Worm (Caenorhabditis elegans) whole organism, L2 larva: Measurements from ENCODE around the gene C17H12.12.

Source experiments
- C34F6.9 ChIP-seq: fragments of 150-350 bp; optimal IDR thresholded peaks from 2 replicates; lab custom pipeline; 2014; ENCODE audit warnings: missing biosample characterization, missing genetic modification characterization
- F13H6.1 ChIP-seq: sonication (generic microtip); optimal IDR thresholded peaks from 2 replicates; lab custom pipeline; 2016; ENCODE audit warnings: missing genetic modification characterization, missing compliant biosample characterization
- R02D3.7 ChIP-seq: fragments of 150-350 bp; optimal IDR thresholded peaks from 2 replicates; lab custom pipeline; 2014; ENCODE audit warnings: missing biosample characterization, missing genetic modification characterization
- Y55F3AM.14 ChIP-seq: fragments of 200-800 bp; sonication (Bioruptor generic); optimal IDR thresholded peaks from 2 replicates; lab custom pipeline; 2018; ENCODE audit warnings: mild to moderate bottlenecking, missing genetic modification characterization, missing compliant biosample characterization
- ZK546.5 ChIP-seq: sonication (generic microtip); optimal IDR thresholded peaks from 2 replicates; lab custom pipeline; 2017; ENCODE audit warnings: missing biosample characterization, missing genetic modification characterization
- alr-1 ChIP-seq: fragments of 150-350 bp; optimal IDR thresholded peaks from 2 replicates; lab custom pipeline; 2014; ENCODE audit warnings: missing biosample characterization, missing genetic modification characterization
- aly-2 ChIP-seq: fragments of 150-350 bp; optimal IDR thresholded peaks from 2 replicates; lab custom pipeline; 2014; ENCODE audit warnings: missing biosample characterization, missing genetic modification characterization
- ama-1 ChIP-seq: fragments of 150-350 bp; optimal IDR thresholded peaks from 2 replicates; lab custom pipeline; 2018; ENCODE audit warnings: inconsistent platforms
- blmp-1 ChIP-seq: sonication (generic microtip); optimal IDR thresholded peaks from 2 replicates; lab custom pipeline; 2017; ENCODE audit warnings: missing genetic modification characterization, mild to moderate bottlenecking, missing compliant biosample characterization, antibody characterized with exemption, moderate library complexity; ENCODE audit not compliant: insufficient read depth
- ceh-16 ChIP-seq: fragments of 150-350 bp; optimal IDR thresholded peaks from 2 replicates; lab custom pipeline; 2014; ENCODE audit warnings: missing biosample characterization, missing genetic modification characterization
- ceh-82 ChIP-seq: fragments of 150-350 bp; optimal IDR thresholded peaks from 2 replicates; lab custom pipeline; 2014; ENCODE audit warnings: missing biosample characterization, missing genetic modification characterization
- crh-2 ChIP-seq: sonication (generic microtip); optimal IDR thresholded peaks from 2 replicates; lab custom pipeline; 2017; ENCODE audit warnings: missing biosample characterization, missing genetic modification characterization
- dmd-4 ChIP-seq: sonication (generic microtip); optimal IDR thresholded peaks from 2 replicates; lab custom pipeline; 2017; ENCODE audit warnings: missing biosample characterization, missing genetic modification characterization
- egl-27 ChIP-seq: sonication (generic microtip); optimal IDR thresholded peaks from 3 replicates; lab custom pipeline; 2017; ENCODE audit warnings: missing biosample characterization, missing genetic modification reagents, missing genetic modification characterization
- elt-1 ChIP-seq: fragments of 150-350 bp; optimal IDR thresholded peaks from 2 replicates; lab custom pipeline; 2014; ENCODE audit warnings: missing biosample characterization, missing genetic modification characterization
- elt-3 ChIP-seq: sonication (generic microtip); optimal IDR thresholded peaks from 2 replicates; lab custom pipeline; 2017; ENCODE audit warnings: missing biosample characterization, missing genetic modification characterization
- fos-1 ChIP-seq: fragments of 150-350 bp; optimal IDR thresholded peaks from 2 replicates; lab custom pipeline; 2014; ENCODE audit warnings: missing biosample characterization, missing genetic modification characterization
- gmeb-1 ChIP-seq: fragments of 150-350 bp; optimal IDR thresholded peaks from 2 replicates; lab custom pipeline; 2014; ENCODE audit warnings: missing biosample characterization, missing genetic modification characterization
- lin-11 ChIP-seq: fragments of 150-350 bp; sonication (generic microtip); optimal IDR thresholded peaks from 2 replicates; lab custom pipeline; 2014; ENCODE audit warnings: missing biosample characterization, missing genetic modification characterization, inconsistent platforms, mixed read lengths
- lin-13 ChIP-seq: fragments of 150-350 bp; optimal IDR thresholded peaks from 2 replicates; lab custom pipeline; 2014; ENCODE audit warnings: missing biosample characterization, missing genetic modification reagents, missing genetic modification characterization
- lin-39 ChIP-seq: fragments of 150-350 bp; optimal IDR thresholded peaks from 2 replicates; lab custom pipeline; 2014; ENCODE audit warnings: missing biosample characterization, missing genetic modification reagents, missing genetic modification characterization
- lsy-2 ChIP-seq, 2 experiments: fragments of 150-350 bp in 1 of 2; sonication (generic microtip) in 1 of 2; optimal IDR thresholded peaks; 2 replicates each; lab custom pipeline; 2014 to 2017; ENCODE audit warnings: missing biosample characterization in 2 of 2, missing genetic modification characterization in 2 of 2
- mab-5 ChIP-seq: fragments of 150-350 bp; optimal IDR thresholded peaks from 2 replicates; lab custom pipeline; 2014; ENCODE audit warnings: missing biosample characterization, missing genetic modification characterization
- mbf-1 ChIP-seq: sonication (generic microtip); optimal IDR thresholded peaks from 2 replicates; lab custom pipeline; 2017; ENCODE audit warnings: missing biosample characterization, missing genetic modification characterization
- mdl-1 ChIP-seq, 2 experiments: fragments of 150-350 bp in 1 of 2; sonication (generic microtip) in 1 of 2; optimal IDR thresholded peaks; 2 replicates each; lab custom pipeline; 2017; ENCODE audit warnings: missing biosample characterization in 2 of 2, missing genetic modification characterization in 2 of 2
- nhr-10 ChIP-seq: sonication (generic microtip); optimal IDR thresholded peaks from 2 replicates; lab custom pipeline; 2017; ENCODE audit warnings: missing biosample characterization, missing genetic modification characterization
- nhr-11 ChIP-seq: fragments of 150-350 bp; optimal IDR thresholded peaks from 2 replicates; lab custom pipeline; 2014; ENCODE audit warnings: missing biosample characterization, missing genetic modification characterization
- nhr-12 ChIP-seq: fragments of 150-350 bp; optimal IDR thresholded peaks from 2 replicates; lab custom pipeline; 2014; ENCODE audit warnings: missing biosample characterization, missing genetic modification characterization
- nhr-129 ChIP-seq: fragments of 150-350 bp; optimal IDR thresholded peaks from 2 replicates; lab custom pipeline; 2014; ENCODE audit warnings: missing biosample characterization, missing genetic modification characterization
- nhr-21 ChIP-seq: fragments of 150-350 bp; optimal IDR thresholded peaks from 2 replicates; lab custom pipeline; 2014; ENCODE audit warnings: missing biosample characterization, missing genetic modification characterization
- nhr-23 ChIP-seq: fragments of 150-350 bp; optimal IDR thresholded peaks from 2 replicates; lab custom pipeline; 2014; ENCODE audit warnings: missing biosample characterization, missing genetic modification reagents, missing genetic modification characterization
- nhr-237 ChIP-seq: fragments of 150-350 bp; optimal IDR thresholded peaks from 2 replicates; lab custom pipeline; 2014; ENCODE audit warnings: missing biosample characterization, missing genetic modification characterization
- nhr-25 ChIP-seq: fragments of 150-350 bp; sonication (generic microtip); optimal IDR thresholded peaks from 3 replicates; lab custom pipeline; 2014; ENCODE audit warnings: missing biosample characterization, missing genetic modification characterization
- nhr-6 ChIP-seq: fragments of 150-350 bp; optimal IDR thresholded peaks from 2 replicates; lab custom pipeline; 2014; ENCODE audit warnings: missing biosample characterization, missing genetic modification characterization
- nhr-77 ChIP-seq: fragments of 150-350 bp; optimal IDR thresholded peaks from 2 replicates; lab custom pipeline; 2014; ENCODE audit warnings: missing biosample characterization, missing genetic modification characterization
- peb-1 ChIP-seq: fragments of 150-350 bp; optimal IDR thresholded peaks from 2 replicates; lab custom pipeline; 2014; ENCODE audit warnings: missing biosample characterization, missing genetic modification characterization
- sem-4 ChIP-seq: fragments of 150-350 bp; optimal IDR thresholded peaks from 2 replicates; lab custom pipeline; 2014; ENCODE audit warnings: missing biosample characterization, missing genetic modification reagents, missing genetic modification characterization
- skn-1 ChIP-seq: sonication (generic microtip); optimal IDR thresholded peaks from 2 replicates; lab custom pipeline; 2017; ENCODE audit warnings: missing biosample characterization, missing genetic modification characterization
- sma-3 ChIP-seq: sonication (generic microtip); optimal IDR thresholded peaks from 2 replicates; lab custom pipeline; 2016; ENCODE audit warnings: missing genetic modification reagents, missing genetic modification characterization, missing compliant biosample characterization
- sma-9 ChIP-seq, 2 experiments: fragments of 150-350 bp in 1 of 2; sonication (generic microtip) in 1 of 2; optimal IDR thresholded peaks; 2 replicates each; lab custom pipeline; 2014 to 2016; ENCODE audit warnings: missing genetic modification characterization in 2 of 2, mild to moderate bottlenecking in 1 of 2, missing biosample characterization in 1 of 2, missing compliant biosample characterization in 1 of 2, missing genetic modification reagents in 1 of 2, moderate library complexity in 1 of 2
- snpc-4 ChIP-seq: fragments of 150-350 bp; optimal IDR thresholded peaks from 2 replicates; lab custom pipeline; 2014; ENCODE audit warnings: missing biosample characterization, missing genetic modification characterization
- unc-39 ChIP-seq: fragments of 150-350 bp; optimal IDR thresholded peaks from 2 replicates; lab custom pipeline; 2014; ENCODE audit warnings: missing biosample characterization, missing genetic modification characterization
- unc-55 ChIP-seq: fragments of 150-350 bp; sonication (generic microtip); optimal IDR thresholded peaks from 3 replicates; lab custom pipeline; 2014; ENCODE audit warnings: missing biosample characterization, missing genetic modification reagents, missing genetic modification characterization
- unc-62 ChIP-seq: fragments of 150-350 bp; optimal IDR thresholded peaks from 2 replicates; lab custom pipeline; 2014; ENCODE audit warnings: missing biosample characterization, missing genetic modification reagents, missing genetic modification characterization
- zag-1 ChIP-seq: fragments of 150-350 bp; optimal IDR thresholded peaks from 2 replicates; lab custom pipeline; 2014; ENCODE audit warnings: missing biosample characterization, missing genetic modification characterization
- ztf-1 ChIP-seq: fragments of 200-800 bp; sonication (Bioruptor generic); conservative IDR thresholded peaks from 2 replicates; pipeline ENCODE4 v1.3.6; 2022; ENCODE audit warnings: missing genetic modification characterization, missing compliant biosample characterization
- ztf-4 ChIP-seq: fragments of 150-350 bp; optimal IDR thresholded peaks from 2 replicates; lab custom pipeline; 2014; ENCODE audit warnings: missing biosample characterization, missing genetic modification characterization

C17H12.12 gene

DNA sequence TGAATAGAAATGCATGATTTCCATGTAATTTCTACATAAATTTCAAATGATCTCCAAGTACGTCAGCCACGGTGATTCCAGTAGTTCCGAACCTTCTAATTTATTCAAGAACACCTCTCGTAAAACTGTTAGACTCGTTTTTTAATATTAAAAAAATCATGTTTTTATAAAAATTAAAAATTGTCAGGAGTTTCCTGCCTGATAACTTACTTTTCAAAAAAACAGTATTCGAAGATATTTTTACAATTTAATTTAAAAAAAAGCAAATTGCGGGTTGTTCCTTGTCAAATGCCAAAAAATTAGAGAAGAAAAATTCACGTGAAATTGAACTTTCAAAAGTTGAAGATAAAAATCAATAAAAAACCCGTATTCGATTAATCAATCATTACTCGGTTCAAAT lies at the start of gene C17H12.12, which contains the start of gene C17H12.3:
Gene C17H12.12 (plus strand): TSS at position 396 of the 400 bp plus-strand sequence.
Gene C17H12.3 (minus strand): TSS at position 101 of the 400 bp plus-strand sequence.
- TF ChIP-seq aly-2 (tag; lab: Kevin White, UChicago): no peak
- no peak for TF ChIP-seq egl-27 (tag; lab: Kevin White, UChicago)
- TF ChIP-seq alr-1 (tag; lab: Kevin White, UChicago): no peak
- TF ChIP-seq nhr-23 (tag; lab: Kevin White, UChicago): no peak
- TF ChIP-seq R02D3.7: no peak
- no peak for TF ChIP-seq skn-1 (tag; lab: Kevin White, UChicago)
- no peak for TF ChIP-seq nhr-21 (tag; lab: Kevin White, UChicago)
- TF ChIP-seq unc-39 (tag; lab: Kevin White, UChicago): no peak
- TF ChIP-seq dmd-4 (tag; lab: Kevin White, UChicago): no peak
- TF ChIP-seq peb-1 (tag; lab: Kevin White, UChicago): no peak
- no peak for TF ChIP-seq ceh-16 (tag; lab: Kevin White, UChicago)
- no peak for TF ChIP-seq C34F6.9 (tag; lab: Kevin White, UChicago)
- no peak for TF ChIP-seq blmp-1
- TF ChIP-seq mbf-1 (tag; lab: Kevin White, UChicago): no peak
- TF ChIP-seq ceh-82 (tag; lab: Kevin White, UChicago): no peak

- TF ChIP-seq nhr-129 (tag; lab: Kevin White, UChicago): no peak
- no peak for TF ChIP-seq lin-39 (tag; lab: Kevin White, UChicago)
- TF ChIP-seq Y55F3AM.14 (GFP tag; lab: Kevin White, UChicago): no peak
- TF ChIP-seq sma-9 (GFP tag; optimal IDR thresholded peaks at IDR 0.05; lab: Kevin White, UChicago): no peak
- no peak for TF ChIP-seq sma-9 (tag; optimal IDR thresholded peaks at IDR 0.05; lab: Kevin White, UChicago)
- no peak for TF ChIP-seq mdl-1 (tag; optimal IDR thresholded peaks at IDR 0.05; lab: Kevin White, UChicago)
Measured at ce11 chrIV:6747083-6747482, 48.6 kb upstream of the C17H12.12 start.

DNA sequence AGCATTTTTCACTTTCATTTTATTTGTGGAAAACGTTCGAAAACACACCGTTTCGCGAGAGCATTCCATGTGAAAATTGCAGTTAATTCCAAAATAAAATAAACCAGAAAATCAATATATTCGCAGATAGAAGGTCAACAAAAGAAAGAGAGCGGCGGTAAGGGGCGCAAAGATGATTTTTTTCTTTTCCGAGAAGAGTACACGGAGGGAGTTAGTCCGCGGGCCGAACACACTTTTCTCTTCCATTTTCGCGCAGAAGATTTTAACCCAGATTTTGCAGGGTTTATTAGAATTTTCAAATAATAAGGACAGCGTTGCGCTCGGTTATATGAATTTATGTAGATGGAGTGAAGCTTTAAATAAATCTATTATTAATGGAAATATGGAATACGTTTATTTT lies 48.1 kb upstream of the C17H12.12 start:
- TF ChIP-seq lsy-2 (tag; optimal IDR thresholded peaks at IDR 0.05; lab: Kevin White, UChicago) (peak in 1 of 2 experiments; percentile 45), nhr-6 (tag; lab: Kevin White, UChicago) (no peak), zag-1 (tag; lab: Kevin White, UChicago) (no peak), unc-39 (tag; lab: Kevin White, UChicago) (no peak), unc-62 (no peak), sma-3 (GFP tag; lab: Kevin White, UChicago) (peak; percentile 32), lin-11 (tag; lab: Kevin White, UChicago) (no peak), nhr-23 (tag; lab: Kevin White, UChicago) (no peak), lin-13 (no peak), sma-9 (GFP tag; optimal IDR thresholded peaks at IDR 0.05; lab: Kevin White, UChicago) (peak; percentile 61), sma-9 (tag; optimal IDR thresholded peaks at IDR 0.05; lab: Kevin White, UChicago) (no peak), nhr-12 (no peak), ceh-82 (tag; lab: Kevin White, UChicago) (no peak), mab-5 (no peak), fos-1 (tag; lab: Kevin White, UChicago) (peak; percentile 1), peb-1 (tag; lab: Kevin White, UChicago) (no peak), nhr-237 (no peak), alr-1 (tag; lab: Kevin White, UChicago) (no peak), dmd-4 (tag; lab: Kevin White, UChicago) (no peak), mdl-1 (tag; optimal IDR thresholded peaks at IDR 0.05; lab: Kevin White, UChicago) (no peak), ZK546.5 (tag; lab: Kevin White, UChicago) (no peak), ama-1 (no peak), nhr-21 (tag; lab: Kevin White, UChicago) (no peak), R02D3.7 (no peak), F13H6.1 (tag; lab: Kevin White, UChicago) (no peak), nhr-11 (tag; lab: Kevin White, UChicago) (no peak), mbf-1 (tag; lab: Kevin White, UChicago) (no peak), nhr-77 (tag; lab: Kevin White, UChicago) (no peak), elt-1 (tag; lab: Kevin White, UChicago) (no peak), unc-55 (GFP tag; lab: Kevin White, UChicago) (peak; percentile 48), crh-2 (tag; lab: Kevin White, UChicago) (peak; percentile 17), ceh-16 (tag; lab: Kevin White, UChicago) (no peak), skn-1 (tag; lab: Kevin White, UChicago) (no peak), nhr-25 (tag; lab: Kevin White, UChicago) (no peak), sem-4 (tag; lab: Kevin White, UChicago) (no peak), nhr-10 (tag; lab: Kevin White, UChicago) (no peak), blmp-1 (no peak), aly-2 (tag; lab: Kevin White, UChicago) (no peak), ztf-4 (tag; lab: Kevin White, UChicago) (no peak), lin-39 (tag; lab: Kevin White, UChicago) (no peak), ztf-1 (GFP tag; lab: Robert Waterston, UW) (no peak), nhr-129 (tag; lab: Kevin White, UChicago) (peak; percentile 22), snpc-4 (tag; lab: Kevin White, UChicago) (no peak), egl-27 (tag; lab: Kevin White, UChicago) (no peak), Y55F3AM.14 (GFP tag; lab: Kevin White, UChicago) (no peak), gmeb-1 (peak; percentile 25), elt-3 (tag; lab: Kevin White, UChicago) (no peak)
